Comparison of ENCODE assay signal across 3 fruit fly cellular contexts in genomic region chr3R:15243046-15243356, dm6.
TF ChIP-seq lines count a peak whose summit lies in the region.

No protein-coding gene starts in this region.

- no peak for TF ChIP-seq CTCF in whole organism, embryonic (GFP tag; optimal IDR thresholded peaks at IDR 0.05; lab: Kevin White, UChicago)

TF ChIP-seq in whole organism, adult, 20 proteins besides CTCF, POLR2A, EP300 and RAD21:
- TF ChIP-seq Clk (GFP tag; optimal IDR thresholded peaks at IDR 0.05; lab: Kevin White, UChicago): no peak
- peak; percentile 51 for TF ChIP-seq kay (GFP tag; lab: Kevin White, UChicago; ENCODE audit: borderline replicate concordance)

TF ChIP-seq in whole organism, embryonic, 481 proteins besides CTCF, POLR2A, EP300 and RAD21:
- TF ChIP-seq lov (optimal IDR thresholded peaks at IDR 0.05; lab: Kevin White, UChicago) (no peak), lov (GFP tag; IDR thresholded peaks at IDR 0.05; lab: Robert Waterston, UW) (no peak), peb (GFP tag; IDR thresholded peaks at IDR 0.05; lab: Robert Waterston, UW) (no peak), sens-2 (GFP tag; IDR thresholded peaks at IDR 0.05; lab: Robert Waterston, UW) (no peak), CG3995 (GFP tag; optimal IDR thresholded peaks at IDR 0.05; lab: Kevin White, UChicago) (peak; percentile 46), exex (tag; optimal IDR thresholded peaks at IDR 0.05; lab: Kevin White, UChicago) (peak; percentile 7), sr (GFP tag; IDR thresholded peaks at IDR 0.05; lab: Robert Waterston, UW) (peak; percentile 70), z (GFP tag; IDR thresholded peaks at IDR 0.05; lab: Robert Waterston, UW) (peak; percentile 59; the same call in 1 of the 3 replicates), Pdp1 (GFP tag; optimal IDR thresholded peaks at IDR 0.05; lab: Kevin White, UChicago) (peak in 1 of 2 experiments; percentile 95), B-H1 (GFP tag; IDR thresholded peaks at IDR 0.05; lab: Robert Waterston, UW) (no peak), Hr78 (GFP tag; optimal IDR thresholded peaks at IDR 0.05; lab: Kevin White, UChicago) (peak in 1 of 2 experiments; percentile 45), CG32532 (GFP tag; IDR thresholded peaks at IDR 0.05; lab: Robert Waterston, UW) (0 out of 2 replicates have a peak, but pooled peaks have one; percentile 40), CG17912 (GFP tag; optimal IDR thresholded peaks at IDR 0.05; lab: Kevin White, UChicago) (peak; percentile 64)

TF ChIP-seq in whole organism, prepupa, 60 proteins besides CTCF, POLR2A, EP300 and RAD21:
- TF ChIP-seq vri (GFP tag; optimal IDR thresholded peaks at IDR 0.05; lab: Kevin White, UChicago) (peak; percentile 41), CG10631 (GFP tag; optimal IDR thresholded peaks at IDR 0.05; lab: Kevin White, UChicago) (no peak)
TF ChIP-seq in whole organism, prepupa: peak in this region for 1.
